Worm (Caenorhabditis elegans): ENCODE results near the gene R05A10.4.

DNA sequence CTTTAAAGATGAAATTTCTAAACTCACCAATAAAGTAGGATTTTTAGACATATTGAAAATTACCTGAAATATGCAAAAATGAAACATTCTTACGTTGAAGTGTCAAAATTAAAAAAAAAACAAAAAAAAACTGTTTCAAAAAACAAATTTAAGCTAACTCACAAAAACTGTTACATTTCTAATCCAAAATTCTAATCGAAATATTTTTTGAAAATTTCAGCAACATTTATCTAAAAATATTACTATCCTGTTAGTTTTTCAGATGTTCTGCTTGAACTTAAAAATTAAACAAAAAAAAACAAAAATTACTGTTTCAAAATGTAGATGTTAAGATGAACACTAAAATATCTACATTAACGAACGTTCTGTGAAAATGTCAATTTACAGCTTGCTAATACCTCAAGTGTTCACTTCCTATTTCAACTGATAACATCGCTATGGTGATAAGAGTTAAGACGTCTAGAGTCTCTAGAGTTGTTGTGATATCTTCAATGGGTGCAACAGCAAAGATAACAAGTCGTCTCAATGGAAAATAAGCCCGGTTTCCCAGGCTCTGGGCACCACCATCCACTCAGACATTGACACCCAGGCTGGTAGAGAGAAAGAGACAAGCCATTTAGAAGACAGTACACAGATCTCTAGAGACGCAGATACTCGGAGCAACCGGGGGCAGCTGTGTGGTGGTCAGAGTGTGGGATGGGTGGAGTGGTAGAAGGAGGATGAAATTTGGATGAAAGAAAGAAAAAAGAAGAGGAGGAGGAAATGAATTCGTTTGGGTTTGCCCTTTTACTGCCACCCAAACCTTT is 44.3 kb upstream of the R05A10.4 start, which contains the start of gene H12I19.115:
- no peak for TF ChIP-seq med-1 (GFP tag; optimal IDR thresholded peaks at IDR 0.05; ENCODE audit: insufficient read depth)
- no peak for TF ChIP-seq klf-2 (GFP tag; conservative IDR thresholded peaks at IDR 0.05)
- no peak for TF ChIP-seq T22C8.4 (GFP tag; IDR thresholded peaks at IDR 0.05)
